Worm (Caenorhabditis elegans): ENCODE results near the gene sra-8.

DNA sequence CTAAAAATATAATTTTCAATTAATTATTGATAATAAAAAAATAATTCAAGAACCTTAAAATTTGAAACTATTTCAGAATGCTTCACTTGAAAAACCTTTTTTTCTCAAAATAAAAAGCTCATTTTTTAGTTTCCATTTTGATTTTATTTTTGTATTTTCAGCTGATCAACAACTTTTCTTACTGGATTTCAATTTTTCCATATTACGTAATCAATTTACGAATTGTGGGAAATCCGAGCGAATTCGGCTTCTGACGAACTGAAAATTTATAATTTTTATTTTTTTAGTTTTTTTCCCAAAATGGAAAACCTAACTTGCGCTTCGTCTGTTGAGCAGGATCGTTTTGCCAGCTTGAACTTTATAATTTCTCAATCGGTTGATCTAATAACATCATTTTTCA is at the start of gene sra-8:
- TF ChIP-seq ztf-11 (tag; optimal IDR thresholded peaks at IDR 0.05) = no peak
- TF ChIP-seq mep-1 (tag; optimal IDR thresholded peaks at IDR 0.05) = no peak
- no peak for TF ChIP-seq ces-1 (GFP tag; optimal IDR thresholded peaks at IDR 0.05)
- no peak for TF ChIP-seq nhr-12 (tag; optimal IDR thresholded peaks at IDR 0.05)
- no peak for TF ChIP-seq cnd-1 (tag; optimal IDR thresholded peaks at IDR 0.05)
- no peak for TF ChIP-seq flh-1 (GFP tag; optimal IDR thresholded peaks at IDR 0.05)
- TF ChIP-seq snpc-4 (tag; optimal IDR thresholded peaks at IDR 0.05) = no peak
